Worm (Caenorhabditis elegans): ENCODE measurements around the gene F14F9.3.

DNA sequence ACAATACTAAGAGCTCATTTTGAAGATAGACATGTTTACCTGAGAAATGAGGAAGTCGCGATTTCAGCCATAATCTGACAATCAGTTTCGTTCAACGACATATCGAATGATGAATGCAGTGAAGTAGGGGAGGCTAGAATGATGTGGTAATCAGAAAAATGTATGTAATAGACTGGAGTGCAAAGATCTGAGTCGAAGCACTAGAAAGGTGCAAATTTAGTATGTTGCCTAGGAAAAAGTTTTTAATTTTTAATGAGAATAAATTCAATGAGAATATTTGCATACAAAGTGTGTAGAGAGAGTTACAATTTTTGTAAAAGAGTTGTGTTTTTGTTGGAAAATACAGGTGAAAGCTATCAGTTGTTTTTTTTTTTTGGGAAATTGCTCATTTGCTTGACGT, 33.1 kb upstream of the F14F9.3 start, which contains the start of gene srab-2:
- no peak for TF ChIP-seq Y67H2A.10 (GFP tag; conservative IDR thresholded peaks at IDR 0.05)
- no peak for TF ChIP-seq nfyb-1 (GFP tag; IDR thresholded peaks at IDR 0.05)
- TF ChIP-seq ztf-26 (tag; optimal IDR thresholded peaks at IDR 0.05): no peak
- no peak for TF ChIP-seq let-607 (tag; optimal IDR thresholded peaks at IDR 0.05)
- TF ChIP-seq C06A6.2 (GFP tag; conservative IDR thresholded peaks at IDR 0.05): no peak
- no peak for TF ChIP-seq ama-1 (optimal IDR thresholded peaks at IDR 0.05)
- no peak for TF ChIP-seq ama-1 (GFP tag; optimal IDR thresholded peaks at IDR 0.05)
- no peak for TF ChIP-seq lir-1 (GFP tag; conservative IDR thresholded peaks at IDR 0.05)
- TF ChIP-seq lsl-1 (GFP tag; optimal IDR thresholded peaks at IDR 0.05): no peak
- no peak for TF ChIP-seq hsf-1 (GFP tag; IDR thresholded peaks at IDR 0.05)

All from whole organism, young adult.